Fruit fly (Drosophila melanogaster) whole organism, embryonic: Measurements from ENCODE around the gene aqz.

ENCODE experiments used
- Atf3 ChIP-seq: fragments of 200-800 bp; sonication (Bioruptor generic); optimal IDR thresholded peaks from 3 replicates; lab custom pipeline; 2016; ENCODE audit warnings: missing biosample characterization, missing genetic modification characterization
- Bgb ChIP-seq: fragments of 200-800 bp; sonication (Bioruptor generic); IDR thresholded peaks from 2 replicates; pipeline ENCODE4 v1.3.6; 2022; ENCODE audit warnings: missing biosample characterization, missing genetic modification characterization; ENCODE audit not compliant: partially characterized antibody
- CG11247 ChIP-seq: fragments of 200-800 bp; sonication (Bioruptor generic); IDR thresholded peaks from 2 replicates; pipeline ENCODE4 v1.3.6; 2022; ENCODE audit warnings: missing biosample characterization, missing genetic modification characterization
- CG11456 ChIP-seq: fragments of 200-800 bp; sonication (Bioruptor generic); IDR thresholded peaks from 3 replicates; pipeline ENCODE4 v1.3.6; 2022; ENCODE audit warnings: missing biosample characterization, missing genetic modification characterization
- CG13296 ChIP-seq: fragments of 200-800 bp; sonication (Bioruptor generic); optimal IDR thresholded peaks from 3 replicates; lab custom pipeline; 2018; ENCODE audit warnings: missing biosample characterization, mild to moderate bottlenecking, missing genetic modification characterization
- CG13894 ChIP-seq: fragments of 200-800 bp; sonication (Bioruptor generic); optimal IDR thresholded peaks from 3 replicates; lab custom pipeline; 2018; ENCODE audit warnings: missing biosample characterization, mild to moderate bottlenecking, missing genetic modification characterization, moderate library complexity
- CG15269 ChIP-seq: fragments of 200-800 bp; sonication (Bioruptor generic); optimal IDR thresholded peaks from 2 replicates; lab custom pipeline; 2018; ENCODE audit warnings: missing biosample characterization, mild to moderate bottlenecking, missing genetic modification characterization, moderate library complexity
- CG18599 ChIP-seq: fragments of 200-800 bp; sonication (Bioruptor generic); optimal IDR thresholded peaks from 3 replicates; lab custom pipeline; 2017; ENCODE audit warnings: missing biosample characterization, missing genetic modification characterization, mild to moderate bottlenecking, moderate library complexity, missing genetic modification reagents
- CG18764 ChIP-seq: fragments of 200-800 bp; sonication (Bioruptor generic); optimal IDR thresholded peaks from 3 replicates; lab custom pipeline; 2016; ENCODE audit warnings: missing biosample characterization, missing genetic modification characterization
- CG2120 ChIP-seq: fragments of 200-800 bp; sonication (Bioruptor generic); optimal IDR thresholded peaks from 3 replicates; lab custom pipeline; 2016; ENCODE audit warnings: missing biosample characterization, missing genetic modification characterization
- CG2875 ChIP-seq: fragments of 200-800 bp; sonication (Bioruptor generic); optimal IDR thresholded peaks from 2 replicates; lab custom pipeline; 2017; ENCODE audit warnings: missing biosample characterization, mild to moderate bottlenecking, missing genetic modification characterization, missing genetic modification reagents
- CG30403 ChIP-seq: fragments of 200-800 bp; sonication (Bioruptor generic); optimal IDR thresholded peaks from 3 replicates; lab custom pipeline; 2016; ENCODE audit warnings: missing biosample characterization, missing genetic modification characterization
- CG31365 ChIP-seq: fragments of 200-800 bp; sonication (Bioruptor generic); optimal IDR thresholded peaks from 2 replicates; lab custom pipeline; 2018; ENCODE audit warnings: missing biosample characterization, mild to moderate bottlenecking, missing genetic modification characterization
- CG31388 ChIP-seq: fragments of 200-800 bp; sonication (Bioruptor generic); optimal IDR thresholded peaks from 2 replicates; lab custom pipeline; 2016; ENCODE audit warnings: missing biosample characterization, missing genetic modification characterization
- CG31441 ChIP-seq: fragments of 200-800 bp; sonication (Bioruptor generic); IDR thresholded peaks from 2 replicates; pipeline ENCODE4 v1.3.6; 2022; ENCODE audit warnings: missing biosample characterization, missing genetic modification characterization
- CG33213 ChIP-seq: fragments of 200-800 bp; sonication (Bioruptor generic); optimal IDR thresholded peaks from 3 replicates; lab custom pipeline; 2016; ENCODE audit warnings: missing biosample characterization, missing genetic modification characterization
- CG34422 ChIP-seq: fragments of 200-800 bp; sonication (Bioruptor generic); IDR thresholded peaks from 3 replicates; pipeline ENCODE4 v1.3.6; 2022; ENCODE audit warnings: missing biosample characterization, missing genetic modification characterization
- CG5245 ChIP-seq: fragments of 200-800 bp; sonication (Bioruptor generic); optimal IDR thresholded peaks from 3 replicates; lab custom pipeline; 2016; ENCODE audit warnings: missing biosample characterization, missing genetic modification characterization
- CG6765 ChIP-seq: fragments of 200-800 bp; sonication (Bioruptor generic); optimal IDR thresholded peaks from 3 replicates; lab custom pipeline; 2017; ENCODE audit warnings: missing biosample characterization, mild to moderate bottlenecking, missing genetic modification characterization
- CG7357 ChIP-seq: fragments of 200-800 bp; sonication (Bioruptor generic); IDR thresholded peaks from 3 replicates; pipeline ENCODE4 v1.3.6; 2022; ENCODE audit warnings: missing biosample characterization, missing genetic modification characterization
- CG7556 ChIP-seq: fragments of 200-800 bp; sonication (Bioruptor generic); optimal IDR thresholded peaks from 2 replicates; lab custom pipeline; 2017; ENCODE audit warnings: missing biosample characterization, mild to moderate bottlenecking, missing genetic modification characterization
- CG8359 ChIP-seq: fragments of 200-800 bp; sonication (Bioruptor generic); optimal IDR thresholded peaks from 2 replicates; lab custom pipeline; 2017; ENCODE audit warnings: missing biosample characterization, mild to moderate bottlenecking, missing genetic modification characterization, borderline replicate concordance
- CG8944 ChIP-seq: fragments of 200-800 bp; sonication (Bioruptor generic); optimal IDR thresholded peaks from 3 replicates; lab custom pipeline; 2016; ENCODE audit warnings: missing biosample characterization, missing genetic modification characterization
- CrebB ChIP-seq: fragments of 200-800 bp; sonication (Bioruptor generic); optimal IDR thresholded peaks from 3 replicates; lab custom pipeline; 2018; ENCODE audit warnings: missing biosample characterization, mild to moderate bottlenecking, missing genetic modification characterization
- Dek ChIP-seq: fragments of 200-800 bp; sonication (Bioruptor generic); optimal IDR thresholded peaks from 3 replicates; lab custom pipeline; 2019; ENCODE audit warnings: missing biosample characterization, mild to moderate bottlenecking, missing genetic modification characterization, moderate library complexity
- Dp ChIP-seq: fragments of 200-800 bp; sonication (Bioruptor generic); optimal IDR thresholded peaks from 2 replicates; lab custom pipeline; 2018; ENCODE audit warnings: missing biosample characterization, mild to moderate bottlenecking, missing genetic modification characterization, moderate library complexity
- Fer2 ChIP-seq: fragments of 200-800 bp; sonication (Bioruptor generic); optimal IDR thresholded peaks from 2 replicates; lab custom pipeline; 2018; ENCODE audit warnings: missing biosample characterization, mild to moderate bottlenecking, missing genetic modification characterization, moderate library complexity
- Lim3 ChIP-seq: fragments of 200-800 bp; sonication (Bioruptor generic); IDR thresholded peaks from 2 replicates; pipeline ENCODE4 v1.3.6; 2022; ENCODE audit warnings: missing biosample characterization, missing genetic modification characterization
- MBD-R2 ChIP-seq: fragments of 200-800 bp; sonication (Bioruptor generic); IDR thresholded peaks from 2 replicates; pipeline ENCODE4 v1.3.6; 2022; ENCODE audit warnings: missing biosample characterization, missing genetic modification characterization
- Myb ChIP-seq: fragments of 200-800 bp; sonication (Bioruptor generic); optimal IDR thresholded peaks from 2 replicates; lab custom pipeline; 2016; ENCODE audit warnings: missing biosample characterization, missing genetic modification characterization
- Sox100B ChIP-seq: fragments of 200-800 bp; sonication (Bioruptor generic); optimal IDR thresholded peaks from 3 replicates; lab custom pipeline; 2018; ENCODE audit warnings: missing biosample characterization, mild to moderate bottlenecking, missing genetic modification characterization
- Stat92E ChIP-seq, 3 experiments: fragments of >200 bp in 2 of 3; fragments of 200-800 bp in 1 of 3; sonication (Bioruptor generic) in 1 of 3; optimal IDR thresholded peaks; 2 replicates each; lab custom pipeline; 2017 to 2019; ENCODE audit warnings: missing biosample characterization in 3 of 3, missing genetic modification characterization in 3 of 3, mild to moderate bottlenecking in 1 of 3, moderate library complexity in 1 of 3
- Trl ChIP-seq, 3 experiments: fragments of >200 bp in 2 of 3; fragments of 200-800 bp in 1 of 3; sonication (Bioruptor generic) in 1 of 3; optimal IDR thresholded peaks; 2 replicates in 1 of 3; 3 replicates in 2 of 3; lab custom pipeline; 2016 to 2017; ENCODE audit warnings: missing biosample characterization in 1 of 3, missing genetic modification characterization in 1 of 3
- abd-A ChIP-seq: fragments of 200-800 bp; sonication (Bioruptor generic); optimal IDR thresholded peaks from 3 replicates; lab custom pipeline; 2019; ENCODE audit warnings: missing biosample characterization, mild to moderate bottlenecking, missing genetic modification characterization, moderate library complexity
- cg ChIP-seq: fragments of 200-800 bp; sonication (Bioruptor generic); optimal IDR thresholded peaks from 3 replicates; lab custom pipeline; 2019; ENCODE audit warnings: missing biosample characterization, mild to moderate bottlenecking, missing genetic modification characterization, moderate library complexity
- cwo ChIP-seq: fragments of 200-800 bp; sonication (Bioruptor generic); optimal IDR thresholded peaks from 3 replicates; lab custom pipeline; 2017; ENCODE audit warnings: missing biosample characterization, missing genetic modification characterization, mild to moderate bottlenecking, moderate library complexity, missing genetic modification reagents
- dati ChIP-seq: fragments of 200-800 bp; sonication (Bioruptor generic); IDR thresholded peaks from 2 replicates; pipeline ENCODE4 v1.3.6; 2022; ENCODE audit warnings: missing biosample characterization, missing genetic modification characterization
- eve ChIP-seq, 2 experiments: fragments of >200 bp; optimal IDR thresholded peaks; 2 replicates each; lab custom pipeline; 2017; ENCODE audit warnings: missing biosample characterization in 2 of 2, missing genetic modification characterization in 2 of 2
- ewg ChIP-seq: fragments of 200-800 bp; sonication (Bioruptor generic); optimal IDR thresholded peaks from 3 replicates; lab custom pipeline; 2017; ENCODE audit warnings: mild to moderate bottlenecking, missing biosample characterization, missing genetic modification reagents, missing genetic modification characterization
- exex ChIP-seq: fragments of 200-800 bp; sonication (Bioruptor generic); optimal IDR thresholded peaks from 4 replicates; lab custom pipeline; 2018; ENCODE audit warnings: missing biosample characterization, mild to moderate bottlenecking, missing genetic modification characterization, moderate library complexity
- ftz-f1 ChIP-seq: fragments of 200-800 bp; sonication (Bioruptor generic); optimal IDR thresholded peaks from 2 replicates; lab custom pipeline; 2016; ENCODE audit warnings: missing biosample characterization, missing genetic modification characterization
- insv ChIP-seq, 2 experiments: fragments of 200-800 bp; sonication (Bioruptor generic); optimal IDR thresholded peaks; 3 replicates each; lab custom pipeline; 2016 to 2018; ENCODE audit warnings: missing biosample characterization in 2 of 2, missing genetic modification characterization in 2 of 2
- inv ChIP-seq: fragments of 200-800 bp; sonication (Bioruptor generic); IDR thresholded peaks from 2 replicates; pipeline ENCODE4 v1.3.6; 2022; ENCODE audit warnings: missing biosample characterization, missing genetic modification characterization; ENCODE audit not compliant: partially characterized antibody
- kni ChIP-seq: fragments of 200-800 bp; sonication (Bioruptor generic); optimal IDR thresholded peaks from 3 replicates; lab custom pipeline; 2017; ENCODE audit warnings: mild to moderate bottlenecking, missing biosample characterization, missing genetic modification reagents, missing genetic modification characterization
- nom ChIP-seq: fragments of 200-800 bp; sonication (Bioruptor generic); optimal IDR thresholded peaks from 2 replicates; lab custom pipeline; 2017; ENCODE audit warnings: missing biosample characterization, missing genetic modification characterization, mild to moderate bottlenecking, moderate library complexity, missing genetic modification reagents
- pros ChIP-seq: fragments of 200-800 bp; sonication (Bioruptor generic); optimal IDR thresholded peaks from 3 replicates; lab custom pipeline; 2019; ENCODE audit warnings: missing biosample characterization, mild to moderate bottlenecking, missing genetic modification characterization, moderate library complexity
- trem ChIP-seq: fragments of 200-800 bp; optimal IDR thresholded peaks from 3 replicates; lab custom pipeline; 2019; ENCODE audit warnings: missing biosample characterization, mild to moderate bottlenecking, missing genetic modification characterization, moderate library complexity
- vfl ChIP-seq: fragments of 200-800 bp; sonication (Bioruptor generic); optimal IDR thresholded peaks from 2 replicates; lab custom pipeline; 2016; ENCODE audit warnings: missing biosample characterization, missing genetic modification characterization
- zfh2 ChIP-seq: fragments of 200-800 bp; sonication (Bioruptor generic); optimal IDR thresholded peaks from 2 replicates; lab custom pipeline; 2016; ENCODE audit warnings: missing biosample characterization, missing genetic modification characterization

The aqz gene

DNA sequence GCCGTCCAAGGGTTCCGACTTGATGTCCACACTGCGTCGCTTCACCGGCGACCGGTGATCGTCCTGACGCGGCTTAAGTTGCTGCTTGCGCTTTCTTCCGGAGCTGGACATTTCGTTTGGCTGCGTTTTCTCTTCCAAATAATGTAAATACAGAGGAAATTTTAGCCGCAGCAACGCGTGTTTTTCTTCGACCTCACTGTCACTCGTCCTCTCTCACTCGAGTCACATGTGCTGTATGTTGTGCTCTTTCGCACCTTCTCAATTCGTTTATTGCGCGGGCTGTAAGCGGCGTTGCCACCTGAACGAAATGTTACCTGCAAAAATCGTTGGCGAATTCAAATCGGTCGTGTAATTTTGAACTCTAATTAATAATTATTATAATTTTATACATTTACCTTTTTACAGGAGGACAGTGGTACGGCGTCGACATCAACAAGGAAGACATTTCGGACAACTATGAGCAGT lies 15.1 kb downstream of the aqz start, which contains the start of gene CG9839 (continued):
- TF ChIP-seq pros (GFP tag; lab: Kevin White, UChicago), result no peak
- peak; percentile 17; the same call in 1 of the 2 replicates for TF ChIP-seq MBD-R2 (GFP tag; lab: Robert Waterston, UW)
- TF ChIP-seq CG5245 (GFP tag; lab: Kevin White, UChicago), result no peak
- no peak for TF ChIP-seq CG11247 (GFP tag; lab: Robert Waterston, UW)
- no peak for TF ChIP-seq CG2120
- TF ChIP-seq Atf3 (GFP tag; lab: Kevin White, UChicago), result no peak
- no peak for TF ChIP-seq CG11456
- no peak for TF ChIP-seq CG7357
- no peak for TF ChIP-seq CG15269 (tag; lab: Kevin White, UChicago)
- no peak for TF ChIP-seq eve (GFP tag; optimal IDR thresholded peaks at IDR 0.05; lab: Kevin White, UChicago)
- TF ChIP-seq CG30403 (GFP tag; lab: Kevin White, UChicago), result no peak
- no peak for TF ChIP-seq cwo (GFP tag; lab: Kevin White, UChicago)
- peak; percentile 29 for TF ChIP-seq trem
- TF ChIP-seq Sox100B (GFP tag; lab: Kevin White, UChicago), result no peak
- no peak for TF ChIP-seq ewg (GFP tag; lab: Kevin White, UChicago)
- no peak for TF ChIP-seq CG7556 (GFP tag; lab: Kevin White, UChicago)
- TF ChIP-seq CG31388, result no peak
- no peak for TF ChIP-seq insv (GFP tag; optimal IDR thresholded peaks at IDR 0.05; lab: Kevin White, UChicago)
- TF ChIP-seq cg (GFP tag; lab: Kevin White, UChicago), result no peak
- no peak for TF ChIP-seq Fer2 (tag; lab: Kevin White, UChicago)
- peak; percentile 62; the same call in 1 of the 3 replicates for TF ChIP-seq CG34422 (GFP tag; lab: Robert Waterston, UW)
- TF ChIP-seq CG18764 (GFP tag; lab: Kevin White, UChicago), result no peak
- no peak for TF ChIP-seq nom (GFP tag; lab: Kevin White, UChicago)
- no peak for TF ChIP-seq CG18599 (GFP tag; lab: Kevin White, UChicago)
- TF ChIP-seq CG6765 (GFP tag; lab: Kevin White, UChicago), result no peak
- no peak for TF ChIP-seq CG31441 (GFP tag; lab: Robert Waterston, UW)
- no peak for TF ChIP-seq zfh2 (GFP tag; lab: Kevin White, UChicago)
- no peak for TF ChIP-seq CG33213
- TF ChIP-seq Dp (GFP tag; lab: Kevin White, UChicago), result peak; percentile 79
- no peak for TF ChIP-seq ftz-f1
- no peak for TF ChIP-seq CrebB (tag; lab: Kevin White, UChicago)
- TF ChIP-seq Stat92E (GFP tag; optimal IDR thresholded peaks at IDR 0.05; lab: Kevin White, UChicago), result no peak
- TF ChIP-seq CG13894 (tag; lab: Kevin White, UChicago), result no peak

- no peak for TF ChIP-seq dati (GFP tag; lab: Robert Waterston, UW)
- peak; percentile 17 for TF ChIP-seq vfl
- no peak for TF ChIP-seq CG8359
- no peak for TF ChIP-seq CG13296 (GFP tag; lab: Kevin White, UChicago)
- no peak for TF ChIP-seq Lim3
- no peak for TF ChIP-seq Dek (tag; lab: Kevin White, UChicago)
- peak; percentile 86 for TF ChIP-seq Myb (GFP tag; lab: Kevin White, UChicago)
- TF ChIP-seq CG31365, result no peak
- peak; percentile 13 for TF ChIP-seq CG33213
- TF ChIP-seq inv (GFP tag; lab: Robert Waterston, UW), result peak; percentile 90
- no peak for TF ChIP-seq CG2875 (GFP tag; lab: Kevin White, UChicago)
- no peak for TF ChIP-seq CG8944 (GFP tag; lab: Kevin White, UChicago)
- no peak for TF ChIP-seq CG31388
- peak; percentile 92 for TF ChIP-seq Bgb (GFP tag; lab: Robert Waterston, UW)
- no peak for TF ChIP-seq kni
- peak; percentile 24 for TF ChIP-seq exex (tag; lab: Kevin White, UChicago)
- TF ChIP-seq Trl (optimal IDR thresholded peaks at IDR 0.05; lab: Kevin White, UChicago), result no peak
- peak; percentile 17 for TF ChIP-seq Trl (GFP tag; optimal IDR thresholded peaks at IDR 0.05; lab: Kevin White, UChicago)
- TF ChIP-seq abd-A (tag; lab: Kevin White, UChicago), result peak; percentile 68
These were observed 19.2 kb downstream of the aqz start, which contains the start of the genes Pif1A, Pif1B and CCT7 for dm6 chr3R:8801126-8801762. TSS of gene Pif1A (minus strand) at chr3R:8801176. TSS of gene Pif1B (minus strand) at chr3R:8801176. TSS of gene CCT7 (plus strand) at chr3R:8801564.
